Worm (Caenorhabditis elegans): Measurements from ENCODE around the gene fbxl-4.

Gene fbxl-4

DNA sequence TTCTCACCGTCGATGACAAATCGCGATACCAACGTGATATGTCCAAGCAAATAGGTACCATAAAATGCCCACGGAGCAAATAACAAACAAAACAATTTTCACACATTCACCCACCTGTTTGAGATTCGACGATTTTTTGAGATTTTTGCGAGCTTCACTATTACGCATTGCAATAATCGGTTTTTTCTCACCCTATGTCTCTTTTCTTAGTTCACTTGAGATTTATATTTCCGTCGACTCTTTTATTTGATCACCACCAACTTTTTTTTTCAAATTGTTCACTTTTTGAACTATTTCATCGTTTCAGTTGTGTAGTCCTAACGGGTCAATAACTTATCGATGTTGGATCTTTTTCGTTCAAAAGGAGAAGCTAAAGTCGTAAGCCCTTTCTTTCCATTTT lies at the start of gene fbxl-4:
fbxl-4 (plus strand) TSS at position 301 of the 400 bp plus-strand sequence.
- TF ChIP-seq bed-2 (GFP tag; IDR thresholded peaks at IDR 0.05) = no peak
- TF ChIP-seq mes-4 (tag; optimal IDR thresholded peaks at IDR 0.05) = no peak
- TF ChIP-seq cebp-2 (GFP tag; IDR thresholded peaks at IDR 0.05) = no peak
- no peak for TF ChIP-seq ztf-3 (GFP tag; optimal IDR thresholded peaks at IDR 0.05)
- no peak for TF ChIP-seq attf-5 (GFP tag; optimal IDR thresholded peaks at IDR 0.05)
- TF ChIP-seq attf-6 (GFP tag; IDR thresholded peaks at IDR 0.05) = no peak
- TF ChIP-seq gei-17 (GFP tag; optimal IDR thresholded peaks at IDR 0.05) = no peak
- TF ChIP-seq cebp-1 (GFP tag; IDR thresholded peaks at IDR 0.05) = no peak
- TF ChIP-seq cebp-1 (tag; optimal IDR thresholded peaks at IDR 0.05) = no peak
- no peak for TF ChIP-seq hmg-1.2 (GFP tag; IDR thresholded peaks at IDR 0.05)
- TF ChIP-seq attf-3 (GFP tag; conservative IDR thresholded peaks at IDR 0.05) = no peak
- no peak for TF ChIP-seq zim-3 (tag; optimal IDR thresholded peaks at IDR 0.05)

DNA sequence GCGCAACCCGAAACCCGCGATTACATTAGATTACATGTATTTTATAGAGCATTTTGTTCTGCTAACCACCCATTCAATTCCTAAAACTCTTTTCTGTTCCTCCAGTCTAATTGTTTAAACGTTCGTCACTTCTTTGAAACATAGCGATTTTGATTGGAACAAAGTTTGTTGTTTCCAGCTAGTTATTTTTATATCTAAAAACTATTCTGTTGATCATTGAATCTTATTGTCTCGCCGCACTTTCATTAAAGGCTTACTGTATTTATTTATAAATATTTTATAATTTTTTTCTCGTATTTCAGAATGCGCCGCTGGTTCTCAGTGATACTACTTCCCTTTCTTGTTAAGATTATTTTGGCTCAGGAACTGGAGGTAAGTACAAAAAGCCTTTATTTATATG lies 45.9 kb upstream of the fbxl-4 start, which contains the start of gene T14E8.2:
T14E8.2 (plus strand) TSS at position 301 of the 400 bp plus-strand sequence.
- no peak for TF ChIP-seq snpc-3.4 (tag; optimal IDR thresholded peaks at IDR 0.05)
- TF ChIP-seq egl-18 (GFP tag; IDR thresholded peaks at IDR 0.05) = no peak
- no peak for TF ChIP-seq C06A6.2 (GFP tag; conservative IDR thresholded peaks at IDR 0.05)
- TF ChIP-seq F37B4.10 (GFP tag; IDR thresholded peaks at IDR 0.05) = no peak
- TF ChIP-seq somi-1 (GFP tag; optimal IDR thresholded peaks at IDR 0.05) = no peak
- no peak for TF ChIP-seq hmg-1.2 (GFP tag; IDR thresholded peaks at IDR 0.05)
- no peak for TF ChIP-seq ccch-3 (GFP tag; optimal IDR thresholded peaks at IDR 0.05)
- no peak for TF ChIP-seq rcor-1 (GFP tag; IDR thresholded peaks at IDR 0.05)
- no peak for TF ChIP-seq rec-8 (tag; optimal IDR thresholded peaks at IDR 0.05)
- TF ChIP-seq cebp-2 (GFP tag; IDR thresholded peaks at IDR 0.05) = no peak

- TF ChIP-seq repo-1 (tag; optimal IDR thresholded peaks at IDR 0.05) = no peak
- TF ChIP-seq madf-3 (GFP tag; IDR thresholded peaks at IDR 0.05) = no peak
- no peak for TF ChIP-seq ceh-79 (tag; optimal IDR thresholded peaks at IDR 0.05)
- no peak for TF ChIP-seq mes-4 (tag; optimal IDR thresholded peaks at IDR 0.05)
- TF ChIP-seq Y67H2A.10 (GFP tag; conservative IDR thresholded peaks at IDR 0.05) = no peak
Measured at ce11 chrX:6543665-6544064, 44.9 kb upstream of the fbxl-4 start.

DNA sequence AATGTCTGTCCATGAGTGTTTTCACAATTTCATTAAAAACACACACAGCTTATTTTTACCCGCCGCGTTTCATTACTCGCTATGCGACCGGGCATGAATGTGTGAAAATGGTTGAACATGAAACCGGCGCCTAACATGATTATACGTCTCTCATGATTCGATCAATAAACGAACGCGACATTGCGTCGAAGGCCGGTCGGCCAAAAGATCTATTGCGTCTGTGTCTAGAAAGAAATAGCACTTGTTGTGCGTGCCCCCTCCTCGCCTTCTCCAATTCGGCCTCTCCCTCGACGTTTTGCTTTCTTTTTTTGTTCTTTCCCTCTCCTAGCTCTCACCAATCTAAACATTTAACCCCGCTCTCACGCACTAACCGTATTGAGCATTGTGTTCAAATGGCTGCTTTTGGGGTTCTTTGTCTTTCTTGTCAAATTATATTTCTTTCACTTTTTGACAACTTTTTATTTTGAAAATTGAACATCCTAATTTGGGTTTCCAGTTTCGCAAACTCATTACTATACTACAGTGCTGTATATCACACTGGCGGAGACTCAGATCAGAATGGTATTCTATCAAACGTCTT lies 37.4 kb upstream of the fbxl-4 start:
- TF ChIP-seq madf-8 (GFP tag; conservative IDR thresholded peaks at IDR 0.05) (no peak), dox-1 (GFP tag; IDR thresholded peaks at IDR 0.05) (peak; percentile 51; the same call in 1 of the 2 replicates), madf-3 (GFP tag; IDR thresholded peaks at IDR 0.05) (no peak), ceh-79 (tag; optimal IDR thresholded peaks at IDR 0.05) (no peak), cebp-1 (GFP tag; IDR thresholded peaks at IDR 0.05) (no peak), cebp-1 (tag; optimal IDR thresholded peaks at IDR 0.05) (peak; percentile 34), F49E8.2 (tag; optimal IDR thresholded peaks at IDR 0.05; ENCODE audit: insufficient read depth) (no peak)

ce11 chrX:6551679-6552078 lies 36.9 kb upstream of the fbxl-4 start:
- TF ChIP-seq nhr-80 (tag; optimal IDR thresholded peaks at IDR 0.05) (peak; percentile 67), zim-3 (tag; optimal IDR thresholded peaks at IDR 0.05) (no peak), sptf-2 (GFP tag; optimal IDR thresholded peaks at IDR 0.05) (no peak), bed-1 (GFP tag; IDR thresholded peaks at IDR 0.05) (no peak), let-607 (tag; optimal IDR thresholded peaks at IDR 0.05) (peak in 1 of 2 experiments; percentile 21), B0336.3 (GFP tag; IDR thresholded peaks at IDR 0.05) (no peak), pbrm-1 (GFP tag; IDR thresholded peaks at IDR 0.05) (no peak), nfya-1 (tag; optimal IDR thresholded peaks at IDR 0.05; ENCODE audit: borderline replicate concordance, insufficient read depth) (no peak), pha-4 (tag; optimal IDR thresholded peaks at IDR 0.05) (no peak), B0019.2 (GFP tag; conservative IDR thresholded peaks at IDR 0.05) (no peak)

Data from whole organism, young adult.